Worm (Caenorhabditis elegans) whole organism, L4/young adult: Measurements from ENCODE around the gene C45H4.18.
"Not testable (repeated sequence)": the region's sequence is repeated elsewhere in the genome, so short reads cannot be mapped to it uniquely, and the experiment has no call there.

Experiments
- W03F9.2 ChIP-seq: fragments of 150-350 bp; optimal IDR thresholded peaks from 2 replicates; lab custom pipeline; 2014; ENCODE audit warnings: missing biosample characterization, missing genetic modification characterization
- dao-5 ChIP-seq: sonication (generic microtip); optimal IDR thresholded peaks from 2 replicates; lab custom pipeline; 2016; ENCODE audit warnings: missing genotype, missing genetic modification characterization, moderate library complexity, missing compliant biosample characterization
- him-1 ChIP-seq: sonication (generic microtip); optimal IDR thresholded peaks from 2 replicates; lab custom pipeline; 2016; ENCODE audit warnings: missing genotype, missing genetic modification reagents, missing genetic modification characterization, missing compliant biosample characterization

C45H4.18 gene

ce11 chrV:2175242-2175641 is at the start of gene C45H4.18:
C45H4.18 (plus strand) TSS chrV:2175542.
- TF ChIP-seq him-1 (tag; lab: Kevin White, UChicago) (no peak), W03F9.2 (no peak), dao-5 (tag; lab: Kevin White, UChicago) (no peak)

DNA sequence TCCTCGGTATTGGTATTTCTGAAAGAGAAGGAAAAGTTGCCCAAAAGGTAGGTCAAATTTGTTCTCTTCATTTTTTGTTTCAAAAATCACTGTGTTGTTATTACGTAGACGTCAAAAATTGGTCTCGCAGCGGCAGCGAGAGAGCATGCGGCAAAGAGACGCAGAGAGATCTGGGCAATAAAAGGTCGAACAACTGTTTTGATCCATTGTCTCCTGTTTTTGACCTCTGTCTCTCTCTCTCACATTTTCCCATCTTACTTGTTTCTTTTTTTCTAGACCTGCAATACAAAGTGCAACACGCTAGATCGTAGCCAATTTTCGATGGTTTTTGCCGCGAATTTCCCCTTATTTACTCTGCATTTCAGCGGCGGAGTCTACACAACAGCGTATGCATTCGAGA is 48.8 kb upstream of the C45H4.18 start:
- no peak for TF ChIP-seq him-1 (tag; lab: Kevin White, UChicago)

DNA sequence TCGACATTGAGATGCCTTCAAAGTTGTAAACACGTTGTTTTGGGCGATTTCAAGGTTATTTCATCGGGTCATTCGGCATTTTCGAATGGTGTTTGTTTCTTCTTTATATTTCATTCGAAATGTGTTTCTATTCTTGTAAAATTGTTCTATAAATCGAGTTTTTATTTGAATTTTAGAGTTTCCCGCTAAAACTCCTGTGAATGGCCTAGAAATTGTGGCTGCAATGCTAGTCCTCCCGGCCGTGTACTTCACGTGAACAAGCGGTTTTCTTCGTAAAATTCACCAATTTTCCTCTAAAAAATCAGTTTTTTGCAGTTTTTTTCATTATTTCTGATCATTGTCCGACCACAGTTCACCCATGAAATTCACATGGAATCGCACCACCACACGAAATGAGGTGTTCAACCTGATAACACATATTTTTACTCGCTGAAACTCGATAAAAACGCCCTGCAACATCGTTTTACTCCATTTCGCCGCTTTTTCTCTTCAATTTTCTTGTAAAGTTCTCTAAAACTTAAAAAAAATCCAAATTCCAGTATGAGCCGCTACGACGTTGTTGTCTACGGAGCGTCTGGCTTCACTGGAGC is 48.3 kb upstream of the C45H4.18 start, which contains the start of gene ldp-1:
ldp-1 (plus strand) TSS at position 540 of the 590 bp plus-strand sequence.
- no peak for TF ChIP-seq dao-5 (tag; lab: Kevin White, UChicago)
- TF ChIP-seq him-1 (tag; lab: Kevin White, UChicago): peak; percentile 75
- peak; percentile 63 for TF ChIP-seq W03F9.2

- TF ChIP-seq him-1 (tag; lab: Kevin White, UChicago) (no peak), W03F9.2 (no peak), dao-5 (tag; lab: Kevin White, UChicago) (no peak)
Measured at ce11 chrV:2132675-2133074, 42.7 kb upstream of the C45H4.18 start.

DNA sequence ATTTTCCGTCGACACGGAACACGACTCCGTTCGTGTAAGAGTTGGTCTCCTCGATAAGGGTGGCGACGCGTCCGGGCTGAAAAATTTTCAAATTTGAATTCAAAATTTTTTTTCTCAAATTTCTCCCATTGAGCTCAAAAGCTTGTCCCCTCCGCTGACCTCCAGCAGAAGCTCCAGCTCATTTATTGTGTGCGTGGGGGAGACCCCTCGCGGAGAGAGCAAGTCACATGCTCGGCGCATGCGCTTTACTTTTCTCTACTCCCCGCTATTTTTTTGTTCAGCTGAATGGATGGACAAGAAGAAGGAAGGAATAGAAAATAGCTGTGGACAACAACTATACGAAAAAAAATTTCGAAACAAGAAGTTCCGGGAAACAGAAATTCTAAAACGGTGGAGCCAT is 41.8 kb upstream of the C45H4.18 start:
- TF ChIP-seq dao-5 (tag; lab: Kevin White, UChicago) (no peak), him-1 (tag; lab: Kevin White, UChicago) (peak; percentile 86)

- TF ChIP-seq dao-5 (tag; lab: Kevin White, UChicago) (no peak), W03F9.2 (no peak), him-1 (tag; lab: Kevin White, UChicago) (no peak)
Measured at ce11 chrV:2134340-2134739, 41.0 kb upstream of the C45H4.18 start.

- TF ChIP-seq him-1 (tag; lab: Kevin White, UChicago) (peak; percentile 42), dao-5 (tag; lab: Kevin White, UChicago) (no peak), W03F9.2 (no peak)
Measured at ce11 chrV:2135323-2135722, 40.0 kb upstream of the C45H4.18 start.

DNA sequence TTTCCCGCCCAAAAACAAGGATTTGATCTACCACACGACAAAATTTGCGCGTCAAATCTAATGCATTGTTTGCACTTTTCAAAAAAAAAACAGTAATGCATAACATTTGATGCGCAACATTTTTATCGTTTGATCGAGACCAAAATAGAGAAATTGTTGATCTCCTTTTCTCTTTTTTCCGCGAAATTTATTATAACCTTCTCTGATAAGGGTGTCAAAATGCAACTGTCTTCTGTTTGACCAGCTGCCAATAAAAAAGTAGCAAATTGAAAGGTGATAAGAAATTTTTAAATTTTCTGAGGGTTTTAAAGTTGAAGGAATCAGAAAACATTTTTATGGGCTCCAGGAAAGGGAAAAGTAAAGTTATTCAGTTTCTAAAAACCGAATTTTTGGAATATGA is 38.3 kb upstream of the C45H4.18 start:
- no peak for TF ChIP-seq dao-5 (tag; lab: Kevin White, UChicago)
- TF ChIP-seq him-1 (tag; lab: Kevin White, UChicago): no peak
- no peak for TF ChIP-seq W03F9.2

DNA sequence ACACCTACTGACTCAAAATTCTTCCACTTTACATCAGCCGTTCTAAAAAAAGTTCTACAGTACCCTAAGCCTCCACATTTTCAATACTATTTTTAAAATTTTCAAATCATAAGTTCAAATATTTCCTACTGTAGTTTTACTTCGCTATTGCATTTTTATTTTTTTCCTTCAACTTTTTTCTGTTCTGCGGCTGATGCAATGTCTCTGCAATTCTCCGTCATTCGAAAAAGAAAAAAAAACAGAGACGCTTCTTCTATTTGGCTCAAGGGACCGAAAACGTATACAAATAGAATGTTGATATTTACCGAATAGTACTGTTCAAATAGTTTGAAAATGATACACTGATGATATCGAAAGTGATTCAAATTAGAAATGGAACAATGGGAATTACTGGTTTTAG is 37.1 kb upstream of the C45H4.18 start:
- TF ChIP-seq W03F9.2 (no peak), him-1 (tag; lab: Kevin White, UChicago) (peak; percentile 23), dao-5 (tag; lab: Kevin White, UChicago) (no peak)

- TF ChIP-seq W03F9.2 (no peak), dao-5 (tag; lab: Kevin White, UChicago) (no peak), him-1 (tag; lab: Kevin White, UChicago) (no peak)
Measured at ce11 chrV:2139918-2140317, 35.4 kb upstream of the C45H4.18 start, which contains the start of gene F22F7.7. F22F7.7 (minus strand) TSS chrV:2140042.

ce11 chrV:2144408-2144807 is 30.9 kb upstream of the C45H4.18 start, which contains the start of gene F22F7.12:
F22F7.12 (minus strand) TSS chrV:2144508.
- not testable (repeated sequence) for TF ChIP-seq him-1 (tag; lab: Kevin White, UChicago); dao-5 (tag; lab: Kevin White, UChicago); W03F9.2

DNA sequence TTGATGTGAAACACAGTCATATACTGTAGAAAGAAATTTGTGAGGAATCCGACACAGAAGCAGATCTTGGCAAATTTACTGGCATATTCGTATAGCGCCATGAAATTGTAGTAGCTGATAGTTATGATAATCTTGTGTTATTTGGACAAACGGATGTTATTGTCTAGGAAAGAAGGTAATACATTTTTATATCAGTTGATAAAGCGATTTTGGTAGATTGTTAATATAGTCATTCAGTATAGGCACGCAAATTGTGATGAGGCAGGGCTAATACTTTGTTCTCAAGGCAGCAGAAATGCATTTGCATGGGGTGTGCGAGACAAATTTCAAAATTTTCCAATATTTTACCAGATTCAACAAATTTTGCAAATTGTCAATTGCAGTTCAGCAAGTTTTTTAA is 29.3 kb upstream of the C45H4.18 start, which contains the start of gene str-52:
str-52 (minus strand) TSS at position 101 of the 400 bp plus-strand sequence.
- no peak for TF ChIP-seq W03F9.2
- TF ChIP-seq him-1 (tag; lab: Kevin White, UChicago): no peak
- TF ChIP-seq dao-5 (tag; lab: Kevin White, UChicago): no peak

DNA sequence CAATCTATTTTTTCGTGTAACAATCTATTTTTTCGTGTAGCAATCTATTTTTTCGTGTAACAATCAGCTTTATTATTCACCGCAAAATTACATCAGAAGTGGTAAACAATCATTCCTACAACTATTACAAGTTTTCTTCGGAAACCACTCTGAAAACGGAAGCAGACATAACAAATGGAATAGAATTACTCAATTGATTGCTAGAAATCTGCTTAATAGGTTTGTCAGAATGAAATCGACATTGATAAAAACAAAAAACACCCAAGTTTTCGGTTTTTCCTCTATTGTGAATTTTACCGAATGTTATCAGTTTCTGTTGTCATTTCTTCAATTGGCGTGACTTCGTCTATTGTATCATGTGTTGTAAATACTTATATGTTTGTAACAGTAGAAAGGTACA is 28.5 kb upstream of the C45H4.18 start, which contains the start of gene srbc-20:
srbc-20 (plus strand) TSS at position 301 of the 400 bp plus-strand sequence.
- no peak for TF ChIP-seq W03F9.2

DNA sequence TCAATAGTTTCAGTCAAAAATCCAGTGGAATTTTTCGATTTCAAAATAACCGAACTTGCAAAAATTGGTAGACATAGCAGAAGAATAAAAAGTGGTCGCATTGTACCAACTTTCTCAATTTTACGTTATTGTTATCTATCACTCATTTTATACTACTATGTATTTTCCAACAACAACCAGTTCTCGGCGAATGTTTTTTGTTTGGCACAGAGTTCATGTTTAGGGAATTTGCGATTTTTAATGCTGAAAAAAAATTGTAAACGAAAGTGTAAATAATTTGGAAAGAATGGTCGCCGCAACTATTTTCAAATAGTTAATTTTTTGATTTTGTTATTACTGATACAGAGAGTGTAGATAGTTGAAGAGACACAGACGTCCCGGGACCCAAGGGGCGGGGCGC is 25.9 kb upstream of the C45H4.18 start, which contains the start of gene C45H4.21:
C45H4.21 (minus strand) TSS at position 101 of the 400 bp plus-strand sequence.
- TF ChIP-seq W03F9.2 (no peak), him-1 (tag; lab: Kevin White, UChicago) (no peak), dao-5 (tag; lab: Kevin White, UChicago) (no peak)

DNA sequence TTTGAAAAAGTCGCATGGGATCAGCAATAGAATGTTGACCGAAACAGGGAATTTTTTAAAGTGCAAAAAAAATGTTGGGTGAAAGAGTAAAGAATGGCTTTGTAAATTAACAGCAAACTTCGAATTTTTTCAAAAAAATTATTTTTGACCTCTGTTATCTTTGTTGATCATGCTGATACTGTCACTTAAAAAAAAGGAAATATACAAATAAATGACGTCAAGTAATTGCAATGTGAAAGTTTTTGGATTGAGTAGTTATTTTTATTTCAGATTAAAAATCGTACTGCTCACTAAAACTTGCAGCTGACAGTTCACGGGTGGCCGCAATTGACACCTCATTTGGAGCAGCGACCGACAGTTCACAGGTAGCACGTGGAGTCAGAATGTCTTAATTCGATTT is 24.5 kb upstream of the C45H4.18 start, which contains the start of gene C45H4.13:
C45H4.13 (minus strand) TSS at position 101 of the 400 bp plus-strand sequence.
- TF ChIP-seq him-1 (tag; lab: Kevin White, UChicago) (no peak), W03F9.2 (no peak), dao-5 (tag; lab: Kevin White, UChicago) (no peak)
